Fruit fly (Drosophila melanogaster) whole organism, embryonic: ENCODE measurements around the gene CG6878.

Experiments used
- CG10267 ChIP-seq: fragments of 200-800 bp; sonication (Bioruptor generic); optimal IDR thresholded peaks from 2 replicates; lab custom pipeline; 2018; ENCODE audit warnings: missing biosample characterization, mild to moderate bottlenecking, missing genetic modification characterization, moderate library complexity
- CG12236 ChIP-seq: fragments of 200-800 bp; sonication (Bioruptor generic); optimal IDR thresholded peaks from 2 replicates; lab custom pipeline; 2016; ENCODE audit warnings: missing biosample characterization, missing genetic modification characterization
- CG14014 ChIP-seq: fragments of 200-800 bp; sonication (Bioruptor generic); IDR thresholded peaks from 2 replicates; pipeline ENCODE4 v1.3.6; 2022; ENCODE audit warnings: missing biosample characterization, missing genetic modification characterization
- CG1529 ChIP-seq: fragments of 200-800 bp; sonication (Bioruptor generic); optimal IDR thresholded peaks from 3 replicates; lab custom pipeline; 2018; ENCODE audit warnings: missing biosample characterization, missing genetic modification characterization
- CG17829 ChIP-seq: fragments of 200-800 bp; optimal IDR thresholded peaks from 2 replicates; lab custom pipeline; 2019; ENCODE audit warnings: missing biosample characterization, mild to moderate bottlenecking, missing genetic modification characterization, moderate library complexity
- CG17912 ChIP-seq: fragments of 200-800 bp; sonication (Bioruptor generic); optimal IDR thresholded peaks from 2 replicates; lab custom pipeline; 2018; ENCODE audit warnings: missing biosample characterization, mild to moderate bottlenecking, missing genetic modification characterization
- CG18262 ChIP-seq: fragments of 200-800 bp; optimal IDR thresholded peaks from 3 replicates; lab custom pipeline; 2019; ENCODE audit warnings: missing biosample characterization, mild to moderate bottlenecking, missing genetic modification characterization, moderate library complexity
- CG2129 ChIP-seq: fragments of 200-800 bp; sonication (Bioruptor generic); IDR thresholded peaks from 2 replicates; pipeline ENCODE4 v1.3.6; 2022; ENCODE audit warnings: missing biosample characterization, missing genetic modification characterization; ENCODE audit not compliant: partially characterized antibody
- CG2202 ChIP-seq: fragments of 200-800 bp; sonication (Bioruptor generic); optimal IDR thresholded peaks from 2 replicates; lab custom pipeline; 2018; ENCODE audit warnings: missing biosample characterization, mild to moderate bottlenecking, missing genetic modification characterization
- CG2875 ChIP-seq: fragments of 200-800 bp; sonication (Bioruptor generic); optimal IDR thresholded peaks from 2 replicates; lab custom pipeline; 2017; ENCODE audit warnings: missing biosample characterization, mild to moderate bottlenecking, missing genetic modification characterization, missing genetic modification reagents
- CG31224 ChIP-seq: fragments of 200-800 bp; sonication (Bioruptor generic); IDR thresholded peaks from 2 replicates; pipeline ENCODE4 v1.3.6; 2022; ENCODE audit warnings: missing biosample characterization, missing genetic modification characterization
- CG33213 ChIP-seq: fragments of 200-800 bp; sonication (Bioruptor generic); optimal IDR thresholded peaks from 3 replicates; lab custom pipeline; 2016; ENCODE audit warnings: missing biosample characterization, missing genetic modification characterization
- CG33557 ChIP-seq: fragments of 200-800 bp; sonication (Bioruptor generic); optimal IDR thresholded peaks from 2 replicates; lab custom pipeline; 2019; ENCODE audit warnings: missing biosample characterization, mild to moderate bottlenecking, missing genetic modification characterization, moderate library complexity
- CG4328 ChIP-seq: fragments of 200-800 bp; sonication (Bioruptor generic); optimal IDR thresholded peaks from 3 replicates; lab custom pipeline; 2017; ENCODE audit warnings: missing biosample characterization, missing genetic modification reagents, missing genetic modification characterization
- CG6689 ChIP-seq: fragments of 200-800 bp; sonication (Bioruptor generic); IDR thresholded peaks from 2 replicates; pipeline ENCODE4 v1.3.6; 2022; ENCODE audit warnings: missing biosample characterization, missing genetic modification characterization
- CG6791 ChIP-seq: fragments of 200-800 bp; sonication (Bioruptor generic); IDR thresholded peaks from 3 replicates; pipeline ENCODE4 v1.3.6; 2022; ENCODE audit warnings: missing biosample characterization, missing genetic modification characterization; ENCODE audit not compliant: partially characterized antibody
- CG7745 ChIP-seq: fragments of 200-800 bp; sonication (Bioruptor generic); optimal IDR thresholded peaks from 2 replicates; lab custom pipeline; 2018; ENCODE audit warnings: missing biosample characterization, mild to moderate bottlenecking, missing genetic modification characterization, moderate library complexity
- CG8281 ChIP-seq: fragments of 200-800 bp; sonication (Bioruptor generic); optimal IDR thresholded peaks from 2 replicates; lab custom pipeline; 2018; ENCODE audit warnings: missing biosample characterization, mild to moderate bottlenecking, missing genetic modification characterization, moderate library complexity
- CG8290 ChIP-seq, 3 experiments: fragments of 200-800 bp; sonication (Bioruptor generic); optimal IDR thresholded peaks; 2 replicates each; lab custom pipeline; 2016 to 2019; ENCODE audit warnings: missing biosample characterization in 3 of 3, missing genetic modification characterization in 3 of 3, mild to moderate bottlenecking in 2 of 3, moderate library complexity in 1 of 3
- CG9437 ChIP-seq: fragments of 200-800 bp; sonication (Bioruptor generic); optimal IDR thresholded peaks from 2 replicates; lab custom pipeline; 2018; ENCODE audit warnings: missing biosample characterization, mild to moderate bottlenecking, missing genetic modification characterization
- CG9727 ChIP-seq: fragments of 200-800 bp; sonication (Bioruptor generic); optimal IDR thresholded peaks from 3 replicates; lab custom pipeline; 2017; ENCODE audit warnings: missing biosample characterization, mild to moderate bottlenecking, missing genetic modification characterization
- CoRest ChIP-seq: fragments of 200-800 bp; sonication (Bioruptor generic); optimal IDR thresholded peaks from 3 replicates; lab custom pipeline; 2018; ENCODE audit warnings: missing biosample characterization, mild to moderate bottlenecking, missing genetic modification characterization, moderate library complexity
- Hey ChIP-seq: fragments of 200-800 bp; sonication (Bioruptor generic); optimal IDR thresholded peaks from 3 replicates; lab custom pipeline; 2018; ENCODE audit warnings: missing biosample characterization, mild to moderate bottlenecking, missing genetic modification characterization
- Oli ChIP-seq: fragments of 200-800 bp; sonication (Bioruptor generic); optimal IDR thresholded peaks from 2 replicates; lab custom pipeline; 2018; ENCODE audit warnings: missing biosample characterization, mild to moderate bottlenecking, missing genetic modification characterization, moderate library complexity
- Sox100B ChIP-seq: fragments of 200-800 bp; sonication (Bioruptor generic); optimal IDR thresholded peaks from 3 replicates; lab custom pipeline; 2018; ENCODE audit warnings: missing biosample characterization, mild to moderate bottlenecking, missing genetic modification characterization
- Sox102F ChIP-seq: fragments of 200-800 bp; sonication (Bioruptor generic); optimal IDR thresholded peaks from 2 replicates; lab custom pipeline; 2018; ENCODE audit warnings: missing biosample characterization, mild to moderate bottlenecking, missing genetic modification characterization, moderate library complexity
- Sry-β ChIP-seq: fragments of 200-800 bp; sonication (Bioruptor generic); optimal IDR thresholded peaks from 2 replicates; lab custom pipeline; 2018; ENCODE audit warnings: missing biosample characterization, mild to moderate bottlenecking, missing genetic modification characterization, moderate library complexity
- Ssrp ChIP-seq: fragments of 200-800 bp; sonication (Bioruptor generic); optimal IDR thresholded peaks from 2 replicates; lab custom pipeline; 2018; ENCODE audit warnings: missing biosample characterization, mild to moderate bottlenecking, missing genetic modification characterization, moderate library complexity
- Stat92E ChIP-seq, 3 experiments: fragments of >200 bp in 2 of 3; fragments of 200-800 bp in 1 of 3; sonication (Bioruptor generic) in 1 of 3; optimal IDR thresholded peaks; 2 replicates each; lab custom pipeline; 2017 to 2019; ENCODE audit warnings: missing biosample characterization in 3 of 3, missing genetic modification characterization in 3 of 3, mild to moderate bottlenecking in 1 of 3, moderate library complexity in 1 of 3
- Trl ChIP-seq, 3 experiments: fragments of >200 bp in 2 of 3; fragments of 200-800 bp in 1 of 3; sonication (Bioruptor generic) in 1 of 3; optimal IDR thresholded peaks; 2 replicates in 1 of 3; 3 replicates in 2 of 3; lab custom pipeline; 2016 to 2017; ENCODE audit warnings: missing biosample characterization in 1 of 3, missing genetic modification characterization in 1 of 3
- Xbp1 ChIP-seq: fragments of 200-800 bp; sonication (Bioruptor generic); optimal IDR thresholded peaks from 3 replicates; lab custom pipeline; 2016; ENCODE audit warnings: missing biosample characterization, mild to moderate bottlenecking, missing genetic modification characterization
- az2 ChIP-seq: fragments of 200-800 bp; sonication (Bioruptor generic); optimal IDR thresholded peaks from 3 replicates; lab custom pipeline; 2016; ENCODE audit warnings: missing biosample characterization, missing genetic modification characterization
- cas ChIP-seq: fragments of 200-800 bp; sonication (Bioruptor generic); IDR thresholded peaks from 2 replicates; pipeline ENCODE4 v1.3.6; 2022; ENCODE audit warnings: missing biosample characterization, missing genetic modification characterization
- corto ChIP-seq: fragments of 200-800 bp; sonication (Bioruptor generic); optimal IDR thresholded peaks from 2 replicates; lab custom pipeline; 2016; ENCODE audit warnings: missing biosample characterization, mild to moderate bottlenecking, missing genetic modification characterization, moderate library complexity
- croc ChIP-seq: fragments of 200-800 bp; sonication (Bioruptor generic); conservative IDR thresholded peaks from 3 replicates; pipeline ENCODE4 v1.3.6; 2022; ENCODE audit warnings: missing biosample characterization, missing genetic modification characterization
- crol ChIP-seq: fragments of 200-800 bp; sonication (Bioruptor generic); IDR thresholded peaks from 2 replicates; pipeline ENCODE4 v1.3.6; 2022; ENCODE audit warnings: missing biosample characterization, missing genetic modification characterization
- dmrt11E ChIP-seq: fragments of 200-800 bp; sonication (Bioruptor generic); optimal IDR thresholded peaks from 3 replicates; lab custom pipeline; 2018; ENCODE audit warnings: missing biosample characterization, mild to moderate bottlenecking, missing genetic modification characterization, moderate library complexity
- eve ChIP-seq, 2 experiments: fragments of >200 bp; optimal IDR thresholded peaks; 2 replicates each; lab custom pipeline; 2017; ENCODE audit warnings: missing biosample characterization in 2 of 2, missing genetic modification characterization in 2 of 2
- gem ChIP-seq: fragments of 200-800 bp; sonication (Bioruptor generic); optimal IDR thresholded peaks from 2 replicates; lab custom pipeline; 2019; ENCODE audit warnings: missing biosample characterization, mild to moderate bottlenecking, missing genetic modification characterization, moderate library complexity
- hbn ChIP-seq: fragments of 200-800 bp; sonication (Bioruptor generic); IDR thresholded peaks from 2 replicates; pipeline ENCODE4 v1.3.6; 2022; ENCODE audit warnings: missing biosample characterization, missing genetic modification characterization; ENCODE audit not compliant: partially characterized antibody
- ind ChIP-seq: fragments of 200-800 bp; sonication (Bioruptor generic); optimal IDR thresholded peaks from 3 replicates; lab custom pipeline; 2016; ENCODE audit warnings: missing biosample characterization, missing genetic modification characterization
- nmo ChIP-seq: fragments of 200-800 bp; sonication (Bioruptor generic); optimal IDR thresholded peaks from 2 replicates; lab custom pipeline; 2018; ENCODE audit warnings: missing biosample characterization, mild to moderate bottlenecking, missing genetic modification characterization, moderate library complexity
- phol ChIP-seq: fragments of 200-800 bp; sonication (Bioruptor generic); optimal IDR thresholded peaks from 3 replicates; lab custom pipeline; 2018; ENCODE audit warnings: missing biosample characterization, mild to moderate bottlenecking, missing genetic modification characterization, moderate library complexity
- row ChIP-seq: fragments of 200-800 bp; sonication (Bioruptor generic); IDR thresholded peaks from 3 replicates; pipeline ENCODE4 v1.3.6; 2022; ENCODE audit warnings: missing biosample characterization, missing genetic modification characterization
- run ChIP-seq: fragments of 200-800 bp; sonication (Bioruptor generic); optimal IDR thresholded peaks from 3 replicates; lab custom pipeline; 2018; ENCODE audit warnings: missing biosample characterization, mild to moderate bottlenecking, missing genetic modification characterization
- sens ChIP-seq: fragments of 200-800 bp; sonication (Bioruptor generic); peaks from one replicate; lab custom pipeline; 2016; ENCODE audit warnings: missing biosample characterization, missing genetic modification characterization
- slou ChIP-seq: fragments of 200-800 bp; sonication (Bioruptor generic); optimal IDR thresholded peaks from 3 replicates; lab custom pipeline; 2016; ENCODE audit warnings: missing biosample characterization, missing genetic modification characterization
- tio ChIP-seq: fragments of 200-800 bp; sonication (Bioruptor generic); optimal IDR thresholded peaks from 2 replicates; lab custom pipeline; 2017; ENCODE audit warnings: missing biosample characterization, missing genetic modification characterization, inconsistent platforms
- trh ChIP-seq: fragments of 200-800 bp; sonication (Bioruptor generic); optimal IDR thresholded peaks from 2 replicates; lab custom pipeline; 2016; ENCODE audit warnings: missing biosample characterization, missing genetic modification characterization

CG6878 gene

DNA sequence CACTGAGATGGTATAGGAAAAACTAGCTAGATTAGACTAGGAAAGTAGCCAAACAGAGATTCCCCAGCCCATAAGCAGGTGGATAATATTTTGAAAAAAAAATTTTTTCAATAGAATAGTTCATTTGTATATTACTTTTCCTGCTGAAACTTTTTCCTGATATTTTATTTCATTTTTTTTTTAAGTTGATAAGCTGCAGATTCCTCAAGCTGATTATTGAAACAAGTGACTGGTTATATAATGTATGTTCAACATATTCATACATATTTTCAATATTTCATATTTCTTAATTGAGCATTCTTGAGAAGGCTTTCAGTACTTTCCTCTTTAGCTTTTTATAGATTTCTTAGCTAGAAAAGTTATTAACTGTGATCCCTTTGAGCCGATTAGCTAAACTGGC is 41.5 kb downstream of the CG6878 start:
- TF ChIP-seq Hey (tag; lab: Kevin White, UChicago) (no peak), trh (no peak), az2 (GFP tag; lab: Kevin White, UChicago) (peak; percentile 13), cas (GFP tag; lab: Robert Waterston, UW) (no peak), CG17912 (GFP tag; lab: Kevin White, UChicago) (no peak), CG9437 (GFP tag; lab: Kevin White, UChicago) (no peak), dmrt11E (tag; lab: Kevin White, UChicago) (peak; percentile 59), CG14014 (GFP tag; lab: Robert Waterston, UW) (no peak), tio (GFP tag; lab: Kevin White, UChicago) (peak; percentile 31), Xbp1 (GFP tag; lab: Kevin White, UChicago) (peak; percentile 28), CG33557 (GFP tag; lab: Kevin White, UChicago) (peak; percentile 17), CG18262 (tag; lab: Kevin White, UChicago) (peak; percentile 60), row (peak; percentile 48), Sox102F (peak; percentile 24), CG12236 (GFP tag; lab: Kevin White, UChicago) (no peak), Stat92E (GFP tag; optimal IDR thresholded peaks at IDR 0.05; lab: Kevin White, UChicago) (no peak), CG4328 (no peak), Sox100B (GFP tag; lab: Kevin White, UChicago) (peak; percentile 16), sens (GFP tag; lab: Kevin White, UChicago) (peak; percentile 80), hbn (GFP tag; lab: Robert Waterston, UW) (no peak), CG7745 (tag; lab: Kevin White, UChicago) (no peak), phol (tag; lab: Kevin White, UChicago) (peak; percentile 41), slou (no peak), nmo (GFP tag; lab: Kevin White, UChicago) (peak; percentile 25), CG6791 (GFP tag; lab: Robert Waterston, UW) (no peak), CG8290 (GFP tag; optimal IDR thresholded peaks at IDR 0.05; lab: Kevin White, UChicago) (no peak), CG8290 (tag; optimal IDR thresholded peaks at IDR 0.05; lab: Kevin White, UChicago) (no peak), eve (GFP tag; optimal IDR thresholded peaks at IDR 0.05; lab: Kevin White, UChicago) (no peak), CoRest (tag; lab: Kevin White, UChicago) (peak; percentile 13), CG8281 (no peak), ind (GFP tag; lab: Kevin White, UChicago) (no peak), CG2202 (tag; lab: Kevin White, UChicago) (no peak), crol (GFP tag; lab: Robert Waterston, UW) (0 out of 2 replicates have a peak, but pooled peaks have one; percentile 2), CG10267 (tag; lab: Kevin White, UChicago) (peak; percentile 27), CG17829 (tag; lab: Kevin White, UChicago) (peak; percentile 1), croc (no peak), CG2129 (no peak), CG9727 (peak; percentile 32), CG33213 (GFP tag; lab: Kevin White, UChicago) (no peak), gem (peak; percentile 47), CG2875 (no peak), run (tag; lab: Kevin White, UChicago) (no peak), CG31224 (GFP tag; lab: Robert Waterston, UW) (no peak), CG6689 (0 out of 2 replicates have a peak, but pooled peaks have one; percentile 4), corto (no peak), Sry-β (GFP tag; lab: Kevin White, UChicago) (peak; percentile 88), Trl (optimal IDR thresholded peaks at IDR 0.05; lab: Kevin White, UChicago) (no peak), Trl (GFP tag; optimal IDR thresholded peaks at IDR 0.05; lab: Kevin White, UChicago) (no peak), CG1529 (GFP tag; lab: Kevin White, UChicago) (peak; percentile 11), Oli (tag; lab: Kevin White, UChicago) (peak; percentile 23), Ssrp (tag; lab: Kevin White, UChicago) (peak; percentile 5)
